Fruit fly (Drosophila melanogaster): ENCODE measurements around the gene CG14692.

CG14692 gene

dm6 chr3R:10760966-10761855, 42.5 kb downstream of the CG14692 start, which contains the start of the genes MED7 and Cap-H2 (continued):
- TF ChIP-seq pb (GFP tag; optimal IDR thresholded peaks at IDR 0.05) (peak; percentile 50), seq (GFP tag; IDR thresholded peaks at IDR 0.05) (peak; percentile 57; the same call in 1 of the 2 replicates), CG5180 (GFP tag; optimal IDR thresholded peaks at IDR 0.05) (no peak), CoRest (tag; optimal IDR thresholded peaks at IDR 0.05) (peak; percentile 85), bowl (GFP tag; IDR thresholded peaks at IDR 0.05) (no peak), gfzf (GFP tag; optimal IDR thresholded peaks at IDR 0.05) (peak; percentile 39), CG4730 (GFP tag; IDR thresholded peaks at IDR 0.05) (peak; percentile 77), CG8089 (GFP tag; optimal IDR thresholded peaks at IDR 0.05) (peak; percentile 61), vfl (GFP tag; optimal IDR thresholded peaks at IDR 0.05) (peak; percentile 86), cas (GFP tag; IDR thresholded peaks at IDR 0.05) (peak; percentile 65), dati (GFP tag; IDR thresholded peaks at IDR 0.05) (0 out of 2 replicates have a peak, but pooled peaks have one; percentile 18), Taf1 (GFP tag; IDR thresholded peaks at IDR 0.05) (peak; percentile 68), fu2 (GFP tag; optimal IDR thresholded peaks at IDR 0.05) (peak; percentile 61), E2f2 (GFP tag; IDR thresholded peaks at IDR 0.05) (peak; percentile 51), chif (GFP tag; optimal IDR thresholded peaks at IDR 0.05) (peak; percentile 74 to 83), CG6689 (GFP tag; IDR thresholded peaks at IDR 0.05) (peak; percentile 83), gsb (GFP tag; IDR thresholded peaks at IDR 0.05) (0 out of 2 replicates have a peak, but pooled peaks have one; percentile 16), CG32532 (GFP tag; IDR thresholded peaks at IDR 0.05) (peak; percentile 88), danr (GFP tag; IDR thresholded peaks at IDR 0.05) (0 out of 2 replicates have a peak, but pooled peaks have one; percentile 41), Atf-2 (GFP tag; optimal IDR thresholded peaks at IDR 0.05) (peak; percentile 59), sima (GFP tag; optimal IDR thresholded peaks at IDR 0.05) (no peak), CG13775 (GFP tag; optimal IDR thresholded peaks at IDR 0.05) (peak; percentile 84), Ada2b (GFP tag; IDR thresholded peaks at IDR 0.05) (peak; percentile 81), CG7372 (GFP tag; IDR thresholded peaks at IDR 0.05) (peak; percentile 73), CG11696 (GFP tag; IDR thresholded peaks at IDR 0.05) (0 out of 2 replicates have a peak, but pooled peaks have one; percentile 34), CG6683 (GFP tag; optimal IDR thresholded peaks at IDR 0.05) (peak; percentile 7), Tbp (GFP tag; optimal IDR thresholded peaks at IDR 0.05) (no peak), ase (GFP tag; IDR thresholded peaks at IDR 0.05) (peak; percentile 79; the same call in 2 of the 3 replicates), amos (GFP tag; IDR thresholded peaks at IDR 0.05; ENCODE audit: partially characterized antibody) (peak; percentile 96), Hmx (GFP tag; optimal IDR thresholded peaks at IDR 0.05) (no peak), CG7357 (GFP tag; IDR thresholded peaks at IDR 0.05) (peak; percentile 69), CG2116 (GFP tag; optimal IDR thresholded peaks at IDR 0.05) (peak; percentile 95), CG11398 (GFP tag; optimal IDR thresholded peaks at IDR 0.05) (no peak), eyg (GFP tag; optimal IDR thresholded peaks at IDR 0.05) (no peak), CG10267 (tag; optimal IDR thresholded peaks at IDR 0.05) (peak; percentile 81), Opbp (GFP tag; IDR thresholded peaks at IDR 0.05; ENCODE audit: partially characterized antibody) (peak; percentile 96), Lhr (GFP tag; optimal IDR thresholded peaks at IDR 0.05) (peak; percentile 57), Dbx (GFP tag; IDR thresholded peaks at IDR 0.05) (peak; percentile 89), da (GFP tag; optimal IDR thresholded peaks at IDR 0.05) (no peak), CG7556 (GFP tag; optimal IDR thresholded peaks at IDR 0.05) (peak; percentile 65), stc (GFP tag; IDR thresholded peaks at IDR 0.05) (peak; percentile 16; the same call in 1 of the 2 replicates), CG30020 (tag; optimal IDR thresholded peaks at IDR 0.05) (peak; percentile 74), Hmr (GFP tag; optimal IDR thresholded peaks at IDR 0.05) (no peak), slou (GFP tag; optimal IDR thresholded peaks at IDR 0.05) (peak; percentile 65), CG11093 (GFP tag; IDR thresholded peaks at IDR 0.05) (peak; percentile 74), C15 (GFP tag; IDR thresholded peaks at IDR 0.05) (0 out of 3 replicates have a peak, but pooled peaks have one; percentile 53), CG3838 (GFP tag; optimal IDR thresholded peaks at IDR 0.05) (peak; percentile 55), CG11456 (GFP tag; IDR thresholded peaks at IDR 0.05) (peak; percentile 86; the same call in 2 of the 3 replicates), bigmax (GFP tag; optimal IDR thresholded peaks at IDR 0.05) (no peak)
